Worm (Caenorhabditis elegans): ENCODE results near the gene tmem-145.
A peak's percentile ranks its signal among the peaks of the same experiment; 100 is the strongest.

Gene tmem-145

DNA sequence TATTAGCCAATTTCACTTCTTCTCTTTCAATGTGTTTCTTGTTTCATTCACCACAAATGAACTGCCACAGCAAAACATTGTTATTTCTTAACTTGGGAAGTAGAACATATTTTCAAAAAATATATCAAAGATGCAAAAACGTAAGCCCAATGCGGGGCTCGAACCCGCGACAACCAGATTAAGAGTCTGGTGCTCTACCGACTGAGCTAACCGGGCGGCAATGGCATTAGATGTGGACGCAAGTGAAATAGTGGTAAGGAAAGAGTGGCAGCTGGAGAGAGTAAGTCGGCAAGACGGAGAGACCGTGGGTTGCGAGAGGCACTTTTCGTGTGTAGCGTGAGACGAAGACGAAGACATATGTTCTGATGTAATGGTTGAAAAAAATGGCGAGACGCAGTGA, 32.3 kb upstream of the tmem-145 start (continued):
- no peak for TF ChIP-seq lin-54 (GFP tag; optimal IDR thresholded peaks at IDR 0.05)
- no peak; the same call in 1 of the 2 replicates for TF ChIP-seq aptf-2 (GFP tag; conservative IDR thresholded peaks at IDR 0.05)
- TF ChIP-seq B0336.3 (GFP tag; IDR thresholded peaks at IDR 0.05) = no peak
- peak; percentile 84 for TF ChIP-seq gei-17 (GFP tag; optimal IDR thresholded peaks at IDR 0.05)
- TF ChIP-seq B0035.1 (tag; optimal IDR thresholded peaks at IDR 0.05) = peak; percentile 88
- peak; percentile 78 for TF ChIP-seq D2030.7 (GFP tag; IDR thresholded peaks at IDR 0.05)
- peak; percentile 97 for TF ChIP-seq rpc-1 (optimal IDR thresholded peaks at IDR 0.05)
- TF ChIP-seq rpc-1 (tag; optimal IDR thresholded peaks at IDR 0.05) = peak; percentile 99
- TF ChIP-seq T26A5.8 (tag; optimal IDR thresholded peaks at IDR 0.05) = peak; percentile 87
- peak; percentile 96 for TF ChIP-seq Y56A3A.18 (GFP tag; IDR thresholded peaks at IDR 0.05)
- peak; percentile 65 for TF ChIP-seq tlf-1 (GFP tag; optimal IDR thresholded peaks at IDR 0.05)
- peak; percentile 93 for TF ChIP-seq nhr-90 (tag; optimal IDR thresholded peaks at IDR 0.05)
- no peak for TF ChIP-seq snpc-4 (GFP tag; optimal IDR thresholded peaks at IDR 0.05)
- peak in 2 of 4 experiments; percentile 75 to 87 for TF ChIP-seq snpc-4 (tag; optimal IDR thresholded peaks at IDR 0.05)
- TF ChIP-seq hmg-1.2 (GFP tag; IDR thresholded peaks at IDR 0.05) = peak; percentile 89
- TF ChIP-seq akir-1 (GFP tag; optimal IDR thresholded peaks at IDR 0.05) = peak; percentile 35
- TF ChIP-seq ekl-4 (GFP tag; IDR thresholded peaks at IDR 0.05) = peak; percentile 88
- peak; percentile 87 for TF ChIP-seq F52B5.7 (tag; optimal IDR thresholded peaks at IDR 0.05)
- TF ChIP-seq sea-2 (GFP tag; IDR thresholded peaks at IDR 0.05) = peak; percentile 85; the same call in 1 of the 2 replicates
- no peak for TF ChIP-seq attf-5 (GFP tag; optimal IDR thresholded peaks at IDR 0.05)
- no peak for TF ChIP-seq madf-8 (GFP tag; conservative IDR thresholded peaks at IDR 0.05)
- peak; percentile 32 for TF ChIP-seq athp-1 (tag; optimal IDR thresholded peaks at IDR 0.05)
- peak; percentile 98 for TF ChIP-seq ztf-25 (GFP tag; IDR thresholded peaks at IDR 0.05)
- peak; percentile 84 for TF ChIP-seq Y53G8AR.9 (GFP tag; conservative IDR thresholded peaks at IDR 0.05)
- peak; percentile 46 for TF ChIP-seq unc-130 (GFP tag; optimal IDR thresholded peaks at IDR 0.05)
- peak; percentile 67 for TF ChIP-seq atf-7 (tag; optimal IDR thresholded peaks at IDR 0.05)
- TF ChIP-seq mxl-1 (tag; optimal IDR thresholded peaks at IDR 0.05) = peak; percentile 91
- peak; percentile 73 for TF ChIP-seq Y67H2A.10 (GFP tag; conservative IDR thresholded peaks at IDR 0.05)
- peak; percentile 74 for TF ChIP-seq snpc-1.3 (tag; optimal IDR thresholded peaks at IDR 0.05; ENCODE audit: insufficient read depth)
- TF ChIP-seq rec-8 (tag; optimal IDR thresholded peaks at IDR 0.05) = peak; percentile 81 to 93
- TF ChIP-seq F49E8.2 (tag; optimal IDR thresholded peaks at IDR 0.05; ENCODE audit: insufficient read depth) = no peak
- peak; percentile 80 for TF ChIP-seq somi-1 (GFP tag; optimal IDR thresholded peaks at IDR 0.05)
- TF ChIP-seq cebp-2 (GFP tag; IDR thresholded peaks at IDR 0.05) = peak; percentile 97
- TF ChIP-seq unc-62 (GFP tag; optimal IDR thresholded peaks at IDR 0.05) = no peak
- no peak; the same call in 1 of the 2 replicates for TF ChIP-seq ztf-6 (GFP tag; IDR thresholded peaks at IDR 0.05)
- TF ChIP-seq ztf-18 (tag; optimal IDR thresholded peaks at IDR 0.05) = peak; percentile 81
- TF ChIP-seq let-607 (tag; optimal IDR thresholded peaks at IDR 0.05) = peak; percentile 55 to 74
- peak; percentile 97 for TF ChIP-seq him-1 (tag; optimal IDR thresholded peaks at IDR 0.05)
- peak; percentile 53 for TF ChIP-seq F22D6.2 (tag; optimal IDR thresholded peaks at IDR 0.05)
- TF ChIP-seq C17E4.6 (GFP tag; IDR thresholded peaks at IDR 0.05) = no peak
- TF ChIP-seq ceh-91 (GFP tag; IDR thresholded peaks at IDR 0.05) = no peak
- peak; percentile 99 for TF ChIP-seq B0261.1 (tag; optimal IDR thresholded peaks at IDR 0.05)
- TF ChIP-seq mcd-1 (GFP tag; IDR thresholded peaks at IDR 0.05) = peak; percentile 72
- TF ChIP-seq xnd-1 (tag; optimal IDR thresholded peaks at IDR 0.05) = no peak
- peak; percentile 95 for TF ChIP-seq ZK185.1 (tag; optimal IDR thresholded peaks at IDR 0.05; ENCODE audit: poor library complexity, severe bottlenecking)
- peak; percentile 67 for TF ChIP-seq ztf-3 (GFP tag; optimal IDR thresholded peaks at IDR 0.05)
- peak; percentile 89 for TF ChIP-seq egl-18 (GFP tag; IDR thresholded peaks at IDR 0.05)
- no peak for TF ChIP-seq nhr-179 (tag; optimal IDR thresholded peaks at IDR 0.05)
- peak; percentile 84 for TF ChIP-seq ztf-28 (GFP tag; IDR thresholded peaks at IDR 0.05)
